Worm (Caenorhabditis elegans) whole organism, midembryonic: ENCODE measurements around the gene parp-2.

Experiments used
- T22C8.4 ChIP-seq: fragments of 200-800 bp; sonication (Bioruptor generic); IDR thresholded peaks from 2 replicates; pipeline ENCODE4 v1.3.6; 2022; ENCODE audit warnings: missing genetic modification characterization, missing compliant biosample characterization
- cog-1 ChIP-seq: sonication (generic microtip); optimal IDR thresholded peaks from 2 replicates; lab custom pipeline; 2016; ENCODE audit warnings: missing genetic modification characterization, missing compliant biosample characterization
- flt-1 ChIP-seq: fragments of 200-800 bp; sonication (Bioruptor generic); IDR thresholded peaks from 2 replicates; pipeline ENCODE4 v1.3.6; 2022; ENCODE audit warnings: missing genetic modification characterization, missing compliant biosample characterization
- med-1 ChIP-seq: sonication (generic microtip); optimal IDR thresholded peaks from 2 replicates; lab custom pipeline; 2017; ENCODE audit warnings: missing genetic modification characterization, mild to moderate bottlenecking, missing compliant biosample characterization, antibody characterized with exemption, missing genetic modification reagents; ENCODE audit not compliant: insufficient read depth
- tab-1 ChIP-seq: fragments of 200-800 bp; sonication (Bioruptor generic); IDR thresholded peaks from 2 replicates; pipeline ENCODE4 v1.3.6; 2022; ENCODE audit warnings: missing genetic modification characterization, missing compliant biosample characterization

ce11 chrII:9644438-9644837, 51.6 kb downstream of the parp-2 start, which contains the start of gene fzr-1:
- no peak for TF ChIP-seq tab-1 (GFP tag; lab: Robert Waterston, UW)
- no peak for TF ChIP-seq T22C8.4
- no peak for TF ChIP-seq flt-1 (GFP tag; lab: Robert Waterston, UW)
- no peak for TF ChIP-seq cog-1 (tag; lab: Kevin White, UChicago)
- no peak for TF ChIP-seq med-1 (GFP tag; lab: Kevin White, UChicago)
